Worm (Caenorhabditis elegans) whole organism, L4 larva: ENCODE data around the gene C37C3.1.

ENCODE experiments used
- F37D6.2 ChIP-seq: sonication (generic microtip); optimal IDR thresholded peaks from 2 replicates; lab custom pipeline; 2016; ENCODE audit warnings: mild to moderate bottlenecking, missing genetic modification characterization, missing compliant biosample characterization
- F49E8.2 ChIP-seq: sonication (generic microtip); optimal IDR thresholded peaks from 2 replicates; lab custom pipeline; 2016; ENCODE audit warnings: missing compliant biosample characterization, mild to moderate bottlenecking, missing genetic modification characterization, borderline replicate concordance
- ceh-62 ChIP-seq: sonication (generic microtip); optimal IDR thresholded peaks from 2 replicates; lab custom pipeline; 2017; ENCODE audit warnings: missing biosample characterization, missing genetic modification characterization
- dmd-8 ChIP-seq: fragments of 200-800 bp; sonication (Bioruptor generic); IDR thresholded peaks from 2 replicates; pipeline ENCODE4 v1.3.6; 2022; ENCODE audit warnings: missing genetic modification characterization, missing compliant biosample characterization
- fos-1 ChIP-seq: fragments of 150-350 bp; optimal IDR thresholded peaks from 2 replicates; lab custom pipeline; 2014; ENCODE audit warnings: missing biosample characterization, missing genetic modification characterization
- lin-13 ChIP-seq: fragments of 150-350 bp; optimal IDR thresholded peaks from 2 replicates; lab custom pipeline; 2014; ENCODE audit warnings: missing biosample characterization, missing genetic modification reagents, missing genetic modification characterization
- lin-15B ChIP-seq: fragments of 150-350 bp; sonication (generic microtip); optimal IDR thresholded peaks from 3 replicates; lab custom pipeline; 2014; ENCODE audit warnings: missing biosample characterization, missing genetic modification characterization
- mep-1 ChIP-seq: fragments of 150-350 bp; sonication (generic microtip); optimal IDR thresholded peaks from 3 replicates; lab custom pipeline; 2014; ENCODE audit warnings: missing biosample characterization, missing genetic modification characterization
- nhr-76 ChIP-seq: fragments of 150-350 bp; optimal IDR thresholded peaks from 2 replicates; lab custom pipeline; 2014; ENCODE audit warnings: missing biosample characterization, missing genetic modification characterization

DNA sequence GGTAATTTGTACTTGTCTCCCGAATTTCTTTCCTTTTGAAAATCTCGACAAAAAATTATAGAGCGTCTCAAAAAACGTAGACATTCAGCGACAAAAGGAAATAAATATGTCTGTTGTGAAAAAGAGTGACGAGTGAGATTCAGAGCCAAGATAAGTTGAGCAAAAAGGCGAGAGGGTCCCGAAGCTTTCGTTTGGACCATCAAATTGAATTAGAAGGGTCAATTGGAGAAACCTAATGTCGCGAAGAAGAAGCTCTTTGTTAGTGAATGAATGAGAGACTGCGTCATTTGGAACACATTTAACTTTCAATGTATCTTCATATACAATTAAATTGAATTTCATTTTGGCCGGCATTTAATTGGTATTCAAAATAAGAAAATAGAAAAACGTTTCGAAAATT lies 41.3 kb upstream of the C37C3.1 start:
- TF ChIP-seq ceh-62 (tag; lab: Kevin White, UChicago) = no peak
- no peak for TF ChIP-seq mep-1
- no peak for TF ChIP-seq nhr-76
- TF ChIP-seq fos-1 = no peak
- TF ChIP-seq F49E8.2 = no peak
- no peak for TF ChIP-seq F37D6.2 (tag; lab: Kevin White, UChicago)
- TF ChIP-seq lin-15B (tag; lab: Kevin White, UChicago) = no peak
- no peak for TF ChIP-seq dmd-8 (GFP tag; lab: Robert Waterston, UW)
- TF ChIP-seq lin-13 (GFP tag; lab: Kevin White, UChicago) = no peak
